Fruit fly (Drosophila melanogaster): Measurements from ENCODE around the gene mldr.
A peak's percentile ranks its signal among the peaks of the same experiment; 100 is the strongest.

Gene mldr

DNA sequence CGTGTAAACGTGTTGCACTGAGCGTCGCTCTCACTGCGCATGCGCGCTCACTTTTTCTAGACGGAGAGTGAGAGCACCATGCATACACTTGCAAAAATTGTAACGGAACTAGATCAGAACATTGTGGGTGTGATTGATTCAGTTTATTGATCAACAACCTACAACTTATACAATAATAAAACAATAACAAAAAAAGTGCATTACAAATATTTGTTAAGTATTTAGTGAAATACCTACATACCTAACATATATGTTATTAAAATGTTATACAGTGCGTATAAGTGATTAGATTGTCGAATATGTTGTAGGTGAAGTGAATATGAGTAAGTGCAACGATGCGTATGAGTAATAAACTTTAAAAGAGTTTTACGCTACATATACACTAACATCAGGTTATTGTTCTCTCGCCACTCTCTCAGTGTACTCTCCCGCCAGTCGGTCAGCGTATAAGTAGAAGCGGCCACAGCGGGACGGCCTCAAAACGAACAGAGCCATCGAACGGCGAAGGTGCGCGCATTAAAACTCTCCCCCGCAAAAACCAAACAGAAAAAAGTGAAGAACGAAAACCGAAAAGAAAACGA lies 39.4 kb downstream of the mldr start, which contains the start of gene CG42240:
Gene CG42240, plus strand, starts transcription at position 474 of the 581 bp plus-strand sequence.
- TF ChIP-seq noc (tag; optimal IDR thresholded peaks at IDR 0.05), result peak; percentile 53

- no peak for TF ChIP-seq noc (tag; optimal IDR thresholded peaks at IDR 0.05)
Measured at dm6 chrX:6332988-6333719, 42.1 kb downstream of the mldr start.

dm6 chrX:6334945-6335344 lies 43.8 kb downstream of the mldr start:
- no peak for TF ChIP-seq noc (tag; optimal IDR thresholded peaks at IDR 0.05)

- no peak for TF ChIP-seq noc (tag; optimal IDR thresholded peaks at IDR 0.05)
Measured at dm6 chrX:6337702-6338101, 46.6 kb downstream of the mldr start, which contains the start of gene CG3842. TSS of gene CG3842 (plus strand) at chrX:6337762.

DNA sequence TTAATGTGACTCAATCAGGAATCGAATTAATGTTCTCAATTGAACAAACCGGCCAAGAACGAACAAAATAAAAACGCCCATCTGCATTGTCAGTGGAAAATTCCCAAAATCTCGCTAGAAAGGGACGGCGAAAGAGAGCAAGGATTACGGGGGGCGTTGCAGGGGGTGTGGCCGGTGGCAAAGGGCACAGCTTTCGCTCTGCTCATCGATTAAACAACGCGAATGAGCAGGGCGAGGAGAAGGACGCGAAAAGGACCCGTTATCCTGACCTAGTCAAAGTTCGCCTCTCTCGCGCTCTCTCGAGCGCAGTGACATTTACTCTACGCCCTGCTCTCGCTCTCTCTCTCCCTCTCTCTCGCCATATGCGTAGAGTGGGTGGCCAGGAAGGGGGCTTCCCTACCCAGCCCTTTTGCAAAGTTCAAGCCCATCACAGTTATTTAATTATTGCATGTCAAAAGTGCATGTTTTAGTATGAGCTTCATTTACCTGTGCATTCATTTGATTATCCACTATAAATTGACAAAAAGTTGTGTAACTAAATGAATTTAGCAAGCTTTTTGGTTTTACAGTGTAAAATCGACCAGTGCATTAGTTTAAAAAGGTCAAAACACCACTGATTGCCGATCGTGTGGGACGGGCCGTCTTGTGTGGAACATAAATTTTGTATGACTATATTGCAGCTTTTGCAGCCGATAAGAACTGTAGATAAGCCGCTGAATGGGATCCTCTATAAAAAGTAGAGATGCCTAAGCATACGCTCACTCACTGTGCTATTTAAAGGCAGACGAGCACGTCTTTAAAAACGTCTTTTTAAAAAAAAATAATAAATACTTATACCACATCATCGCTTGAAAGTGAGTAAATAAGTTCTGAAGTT lies 47.9 kb downstream of the mldr start:
- no peak for TF ChIP-seq noc (tag; optimal IDR thresholded peaks at IDR 0.05)

dm6 chrX:6339970-6340548 lies 49.0 kb downstream of the mldr start:
- peak; percentile 12 for TF ChIP-seq noc (tag; optimal IDR thresholded peaks at IDR 0.05)

DNA sequence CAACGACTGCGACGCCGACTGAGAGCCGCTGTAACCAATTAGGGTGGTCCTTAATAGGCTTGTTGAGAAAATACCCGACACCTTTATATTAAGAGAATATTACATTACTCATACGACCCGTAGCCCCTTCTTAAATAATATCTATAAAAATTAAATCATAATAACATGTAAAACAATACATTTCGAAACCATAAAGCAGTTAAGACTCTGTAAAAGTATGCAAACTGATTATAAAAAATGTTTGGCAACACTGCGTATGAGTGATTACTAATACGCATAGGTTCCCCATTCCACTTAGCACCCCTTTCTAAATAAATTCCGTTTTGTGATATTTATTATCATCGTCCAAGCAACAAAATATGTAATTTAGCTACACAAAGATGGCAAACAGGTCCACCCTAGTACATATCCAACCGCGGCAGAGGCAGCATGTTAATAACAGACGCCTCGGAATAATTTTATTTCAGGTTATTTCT lies 49.5 kb downstream of the mldr start:
- TF ChIP-seq noc (tag; optimal IDR thresholded peaks at IDR 0.05), result peak; percentile 87

dm6 chrX:6341678-6342077 lies 50.6 kb downstream of the mldr start:
- no peak for TF ChIP-seq noc (tag; optimal IDR thresholded peaks at IDR 0.05)

- no peak for TF ChIP-seq noc (tag; optimal IDR thresholded peaks at IDR 0.05)
Measured at dm6 chrX:6343323-6343722, 52.2 kb downstream of the mldr start.

All from whole organism, larva.